Fruit fly (Drosophila melanogaster): Measurements from ENCODE around the gene CG18731.

dm6 chr3R:29723048-29723656 lies 1.7 kb upstream of the CG18731 start, which contains the start of gene Pcd:
- TF ChIP-seq Myc (optimal IDR thresholded peaks at IDR 0.05) (no peak), insv (optimal IDR thresholded peaks at IDR 0.05) (no peak), h (optimal IDR thresholded peaks at IDR 0.05) (no peak), Sin3A (optimal IDR thresholded peaks at IDR 0.05) (no peak), psq (optimal IDR thresholded peaks at IDR 0.05) (no peak)

All from Kc167 (cell line).